Fruit fly (Drosophila melanogaster) whole organism, embryonic: ENCODE data around the gene CG9130.

Source experiments
- Asciz ChIP-seq: fragments of 200-800 bp; sonication (Bioruptor generic); optimal IDR thresholded peaks from 2 replicates; lab custom pipeline; 2017; ENCODE audit warnings: missing biosample characterization, mild to moderate bottlenecking, missing genetic modification characterization, missing genetic modification reagents
- CG10462 ChIP-seq: fragments of 200-800 bp; sonication (Bioruptor generic); optimal IDR thresholded peaks from 2 replicates; lab custom pipeline; 2016; ENCODE audit warnings: missing biosample characterization, missing genetic modification characterization
- CG11398 ChIP-seq: fragments of 200-800 bp; sonication (Bioruptor generic); optimal IDR thresholded peaks from 2 replicates; lab custom pipeline; 2016; ENCODE audit warnings: missing biosample characterization, missing genetic modification characterization
- CG11504 ChIP-seq: fragments of 200-800 bp; sonication (Bioruptor generic); optimal IDR thresholded peaks from 3 replicates; lab custom pipeline; 2019; ENCODE audit warnings: missing biosample characterization, mild to moderate bottlenecking, missing genetic modification characterization, moderate library complexity
- CG12744 ChIP-seq: fragments of 200-800 bp; sonication (Bioruptor generic); optimal IDR thresholded peaks from 2 replicates; lab custom pipeline; 2016; ENCODE audit warnings: missing biosample characterization, missing genetic modification characterization
- CG13123 ChIP-seq: fragments of 200-800 bp; sonication (Bioruptor generic); optimal IDR thresholded peaks from 2 replicates; lab custom pipeline; 2016; ENCODE audit warnings: missing biosample characterization, missing genetic modification characterization
- CG16813 ChIP-seq: fragments of 200-800 bp; sonication (Bioruptor generic); IDR thresholded peaks from 3 replicates; pipeline ENCODE4 v1.3.6; 2022; ENCODE audit warnings: missing biosample characterization, missing genetic modification characterization; ENCODE audit not compliant: partially characterized antibody
- CG17186 ChIP-seq: fragments of 200-800 bp; sonication (Bioruptor generic); optimal IDR thresholded peaks from 3 replicates; lab custom pipeline; 2017; ENCODE audit warnings: missing biosample characterization, missing genetic modification reagents, missing genetic modification characterization
- CG18619 ChIP-seq: fragments of 200-800 bp; sonication (Bioruptor generic); optimal IDR thresholded peaks from 3 replicates; lab custom pipeline; 2017; ENCODE audit warnings: missing biosample characterization, mild to moderate bottlenecking, missing genetic modification characterization
- CG2889 ChIP-seq: fragments of 200-800 bp; sonication (Bioruptor generic); IDR thresholded peaks from 3 replicates; pipeline ENCODE4 v1.3.6; 2022; ENCODE audit warnings: missing biosample characterization, missing genetic modification characterization
- CG30403 ChIP-seq: fragments of 200-800 bp; sonication (Bioruptor generic); optimal IDR thresholded peaks from 3 replicates; lab custom pipeline; 2016; ENCODE audit warnings: missing biosample characterization, missing genetic modification characterization
- CG31365 ChIP-seq: fragments of 200-800 bp; sonication (Bioruptor generic); optimal IDR thresholded peaks from 2 replicates; lab custom pipeline; 2018; ENCODE audit warnings: missing biosample characterization, mild to moderate bottlenecking, missing genetic modification characterization
- CG5953 ChIP-seq: fragments of 200-800 bp; sonication (Bioruptor generic); IDR thresholded peaks from 2 replicates; pipeline ENCODE4 v1.3.6; 2022; ENCODE audit warnings: missing biosample characterization, missing genetic modification characterization
- CG6654 ChIP-seq: fragments of 200-800 bp; sonication (Bioruptor generic); optimal IDR thresholded peaks from 2 replicates; lab custom pipeline; 2017; ENCODE audit warnings: missing biosample characterization, mild to moderate bottlenecking, missing genetic modification characterization
- CG7839 ChIP-seq: fragments of 200-800 bp; sonication (Bioruptor generic); optimal IDR thresholded peaks from 3 replicates; lab custom pipeline; 2018; ENCODE audit warnings: missing biosample characterization, mild to moderate bottlenecking, missing genetic modification characterization, moderate library complexity
- CG8388 ChIP-seq: fragments of 200-800 bp; sonication (Bioruptor generic); optimal IDR thresholded peaks from 2 replicates; lab custom pipeline; 2019; ENCODE audit warnings: missing biosample characterization, mild to moderate bottlenecking, missing genetic modification characterization, moderate library complexity
- CG9797 ChIP-seq: fragments of 200-800 bp; sonication (Bioruptor generic); optimal IDR thresholded peaks from 3 replicates; lab custom pipeline; 2018; ENCODE audit warnings: missing biosample characterization, mild to moderate bottlenecking, missing genetic modification characterization
- Dad ChIP-seq: fragments of 200-800 bp; sonication (Bioruptor generic); optimal IDR thresholded peaks from 3 replicates; lab custom pipeline; 2016; ENCODE audit warnings: missing biosample characterization, missing genetic modification characterization
- Gsc ChIP-seq: fragments of 200-800 bp; sonication (Bioruptor generic); IDR thresholded peaks from 2 replicates; pipeline ENCODE4 v1.3.6; 2022; ENCODE audit warnings: missing biosample characterization, missing genetic modification characterization
- Hr51 ChIP-seq, 2 experiments: fragments of 200-800 bp; sonication (Bioruptor generic); optimal IDR thresholded peaks; 2 replicates in 1 of 2; 3 replicates in 1 of 2; lab custom pipeline; 2016 to 2018; ENCODE audit warnings: missing biosample characterization in 2 of 2, missing genetic modification characterization in 2 of 2, mild to moderate bottlenecking in 1 of 2, moderate library complexity in 1 of 2
- Hr78 ChIP-seq, 2 experiments: fragments of 200-800 bp in 1 of 2; fragments of >200 bp in 1 of 2; sonication (Bioruptor generic) in 1 of 2; optimal IDR thresholded peaks; 2 replicates each; lab custom pipeline; 2017 to 2019; ENCODE audit warnings: missing biosample characterization in 2 of 2, missing genetic modification characterization in 2 of 2, mild to moderate bottlenecking in 1 of 2, moderate library complexity in 1 of 2
- Kr ChIP-seq: fragments of 200-800 bp; sonication (Bioruptor generic); optimal IDR thresholded peaks from 2 replicates; lab custom pipeline; 2017; ENCODE audit warnings: missing biosample characterization, mild to moderate bottlenecking, missing genetic modification characterization
- Lhr ChIP-seq: fragments of 200-800 bp; sonication (Bioruptor generic); optimal IDR thresholded peaks from 3 replicates; lab custom pipeline; 2017; ENCODE audit warnings: mild to moderate bottlenecking, missing biosample characterization, missing genetic modification reagents, missing genetic modification characterization
- Optix ChIP-seq: fragments of 200-800 bp; sonication (Bioruptor generic); IDR thresholded peaks from 3 replicates; pipeline ENCODE4 v1.3.6; 2022; ENCODE audit warnings: missing biosample characterization, missing genetic modification characterization
- Ravus ChIP-seq: fragments of 200-800 bp; sonication (Bioruptor generic); IDR thresholded peaks from 2 replicates; pipeline ENCODE4 v1.3.6; 2022; ENCODE audit warnings: missing biosample characterization, missing genetic modification characterization
- Sox102F ChIP-seq: fragments of 200-800 bp; sonication (Bioruptor generic); optimal IDR thresholded peaks from 2 replicates; lab custom pipeline; 2018; ENCODE audit warnings: missing biosample characterization, mild to moderate bottlenecking, missing genetic modification characterization, moderate library complexity
- ab ChIP-seq: fragments of 200-800 bp; sonication (Bioruptor generic); optimal IDR thresholded peaks from 2 replicates; lab custom pipeline; 2016; ENCODE audit warnings: missing biosample characterization, missing genetic modification characterization
- al ChIP-seq: fragments of 200-800 bp; sonication (Bioruptor generic); IDR thresholded peaks from 2 replicates; pipeline ENCODE4 v1.3.6; 2022; ENCODE audit warnings: missing biosample characterization, missing genetic modification characterization
- bab2 ChIP-seq: fragments of 200-800 bp; sonication (Bioruptor generic); optimal IDR thresholded peaks from 2 replicates; lab custom pipeline; 2016; ENCODE audit warnings: missing biosample characterization, missing genetic modification characterization
- chif ChIP-seq, 2 experiments: fragments of 200-800 bp; sonication (Bioruptor generic); optimal IDR thresholded peaks; 3 replicates each; lab custom pipeline; 2016; ENCODE audit warnings: missing biosample characterization in 2 of 2, missing genetic modification characterization in 2 of 2
- dan ChIP-seq: fragments of 200-800 bp; sonication (Bioruptor generic); IDR thresholded peaks from 2 replicates; pipeline ENCODE4 v1.3.6; 2022; ENCODE audit warnings: missing biosample characterization, missing genetic modification characterization
- esg ChIP-seq: fragments of 200-800 bp; sonication (Bioruptor generic); conservative IDR thresholded peaks from 2 replicates; pipeline ENCODE4 v1.3.6; 2022; ENCODE audit warnings: missing biosample characterization, missing genetic modification characterization
- fd3F ChIP-seq: fragments of 200-800 bp; sonication (Bioruptor generic); optimal IDR thresholded peaks from 2 replicates; lab custom pipeline; 2018; ENCODE audit warnings: missing biosample characterization, mild to moderate bottlenecking, missing genetic modification characterization, moderate library complexity
- ftz-f1 ChIP-seq: fragments of 200-800 bp; sonication (Bioruptor generic); optimal IDR thresholded peaks from 2 replicates; lab custom pipeline; 2016; ENCODE audit warnings: missing biosample characterization, missing genetic modification characterization
- h ChIP-seq: fragments of >200 bp; optimal IDR thresholded peaks from 2 replicates; lab custom pipeline; 2017
- ham ChIP-seq: fragments of 200-800 bp; sonication (Bioruptor generic); IDR thresholded peaks from 2 replicates; pipeline ENCODE4 v1.3.6; 2022; ENCODE audit warnings: missing biosample characterization, missing genetic modification characterization
- hb ChIP-seq: fragments of 200-800 bp; sonication (Bioruptor generic); IDR thresholded peaks from 3 replicates; pipeline ENCODE4 v1.3.6; 2022; ENCODE audit warnings: missing biosample characterization, missing genetic modification characterization; ENCODE audit not compliant: partially characterized antibody
- hbn ChIP-seq: fragments of 200-800 bp; sonication (Bioruptor generic); IDR thresholded peaks from 2 replicates; pipeline ENCODE4 v1.3.6; 2022; ENCODE audit warnings: missing biosample characterization, missing genetic modification characterization; ENCODE audit not compliant: partially characterized antibody
- hth ChIP-seq: fragments of >200 bp; optimal IDR thresholded peaks from 2 replicates; lab custom pipeline; 2017; ENCODE audit warnings: inconsistent platforms
- insv ChIP-seq, 2 experiments: fragments of 200-800 bp; sonication (Bioruptor generic); optimal IDR thresholded peaks; 3 replicates each; lab custom pipeline; 2016 to 2018; ENCODE audit warnings: missing biosample characterization in 2 of 2, missing genetic modification characterization in 2 of 2
- kni ChIP-seq: fragments of 200-800 bp; sonication (Bioruptor generic); optimal IDR thresholded peaks from 3 replicates; lab custom pipeline; 2017; ENCODE audit warnings: mild to moderate bottlenecking, missing biosample characterization, missing genetic modification reagents, missing genetic modification characterization
- lov ChIP-seq, 2 experiments: fragments of 200-800 bp in 1 of 2; fragments of >200 bp in 1 of 2; sonication (Bioruptor generic) in 1 of 2; IDR thresholded peaks in 1 of 2; optimal IDR thresholded peaks in 1 of 2; 2 replicates in 1 of 2; 3 replicates in 1 of 2; pipeline versions ENCODE4 v1.3.6 to Lab custom; 2017 to 2022; ENCODE audit warnings: missing biosample characterization in 1 of 2, missing genetic modification characterization in 1 of 2
- nom ChIP-seq: fragments of 200-800 bp; sonication (Bioruptor generic); optimal IDR thresholded peaks from 2 replicates; lab custom pipeline; 2017; ENCODE audit warnings: missing biosample characterization, missing genetic modification characterization, mild to moderate bottlenecking, moderate library complexity, missing genetic modification reagents
- onecut ChIP-seq: fragments of 200-800 bp; sonication (Bioruptor generic); IDR thresholded peaks from 2 replicates; pipeline ENCODE4 v1.3.6; 2022; ENCODE audit warnings: missing biosample characterization, missing genetic modification characterization
- pho ChIP-seq: fragments of 200-800 bp; sonication (Bioruptor generic); optimal IDR thresholded peaks from 2 replicates; lab custom pipeline; 2016; ENCODE audit warnings: missing biosample characterization, missing genetic modification characterization
- salm ChIP-seq: fragments of 200-800 bp; sonication (Bioruptor generic); optimal IDR thresholded peaks from 2 replicates; lab custom pipeline; 2018; ENCODE audit warnings: missing biosample characterization, mild to moderate bottlenecking, missing genetic modification characterization
- sna ChIP-seq: fragments of 200-800 bp; sonication (Bioruptor generic); IDR thresholded peaks from 2 replicates; pipeline ENCODE4 v1.3.6; 2022; ENCODE audit warnings: missing biosample characterization, missing genetic modification characterization; ENCODE audit not compliant: partially characterized antibody
- tio ChIP-seq: fragments of 200-800 bp; sonication (Bioruptor generic); optimal IDR thresholded peaks from 2 replicates; lab custom pipeline; 2017; ENCODE audit warnings: missing biosample characterization, missing genetic modification characterization, inconsistent platforms
- zfh1 ChIP-seq: fragments of 200-800 bp; sonication (Bioruptor generic); IDR thresholded peaks from 3 replicates; pipeline ENCODE4 v1.3.6; 2022; ENCODE audit warnings: missing biosample characterization, missing genetic modification characterization

Gene CG9130

DNA sequence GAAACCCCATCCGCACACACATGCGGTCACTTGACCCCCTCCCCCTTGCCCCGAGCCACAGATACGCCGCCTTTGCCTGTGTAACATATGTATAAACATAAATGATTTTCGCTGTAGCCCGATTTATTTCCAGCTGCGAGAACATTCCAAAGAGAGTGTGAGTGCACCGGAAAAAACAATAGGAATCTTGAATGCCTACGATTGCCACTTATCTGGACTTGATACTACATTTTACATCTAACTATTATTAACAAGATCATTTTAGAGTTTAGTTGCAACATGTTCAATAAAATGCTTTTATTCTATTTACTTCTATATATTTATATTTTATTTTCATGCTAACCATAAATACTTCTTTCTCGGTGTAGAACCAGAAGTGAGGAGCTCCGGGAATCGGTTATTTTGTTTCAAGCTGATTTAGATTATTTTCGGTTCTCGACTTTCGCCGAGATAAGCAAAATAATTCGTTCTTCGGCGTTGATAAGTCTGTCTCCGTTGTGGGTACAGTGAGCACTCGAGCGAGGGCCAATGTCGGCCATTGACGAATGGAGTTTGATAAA lies 48.3 kb downstream of the CG9130 start (continued):
- TF ChIP-seq CG16813 (GFP tag; lab: Robert Waterston, UW) (no peak), CG7839 (peak; percentile 89), hth (lab: Kevin White, UChicago) (no peak), ham (GFP tag; lab: Robert Waterston, UW) (no peak), CG8388 (GFP tag; lab: Kevin White, UChicago) (peak; percentile 88), lov (optimal IDR thresholded peaks at IDR 0.05; lab: Kevin White, UChicago) (no peak), lov (GFP tag; IDR thresholded peaks at IDR 0.05; lab: Robert Waterston, UW) (peak; percentile 68; the same call in 2 of the 3 replicates), ab (GFP tag; lab: Kevin White, UChicago) (no peak), CG6654 (GFP tag; lab: Kevin White, UChicago) (peak; percentile 46), CG9797 (GFP tag; lab: Kevin White, UChicago) (no peak), fd3F (GFP tag; lab: Kevin White, UChicago) (peak; percentile 29), Gsc (GFP tag; lab: Robert Waterston, UW) (peak; percentile 58), CG13123 (GFP tag; lab: Kevin White, UChicago) (peak; percentile 42), ftz-f1 (GFP tag; lab: Kevin White, UChicago) (no peak), dan (GFP tag; lab: Robert Waterston, UW) (no peak), CG12744 (GFP tag; lab: Kevin White, UChicago) (no peak), Lhr (GFP tag; lab: Kevin White, UChicago) (peak; percentile 61), esg (GFP tag; lab: Robert Waterston, UW) (peak; percentile 68), chif (GFP tag; optimal IDR thresholded peaks at IDR 0.05; lab: Kevin White, UChicago) (peak; percentile 3 to 55), hbn (GFP tag; lab: Robert Waterston, UW) (no peak), CG2889 (peak; percentile 67; the same call in 2 of the 3 replicates), Hr78 (GFP tag; optimal IDR thresholded peaks at IDR 0.05; lab: Kevin White, UChicago) (peak in 1 of 2 experiments; percentile 70), nom (GFP tag; lab: Kevin White, UChicago) (peak; percentile 39), Optix (GFP tag; lab: Robert Waterston, UW) (no peak; the same call in 2 of the 3 replicates), h (lab: Kevin White, UChicago) (no peak), al (GFP tag; lab: Robert Waterston, UW) (peak; percentile 63), CG10462 (GFP tag; lab: Kevin White, UChicago) (peak; percentile 57), insv (GFP tag; optimal IDR thresholded peaks at IDR 0.05; lab: Kevin White, UChicago) (peak in 1 of 2 experiments; percentile 30), CG11504 (tag; lab: Kevin White, UChicago) (peak; percentile 88), sna (no peak), hb (GFP tag; lab: Robert Waterston, UW) (no peak), CG31365 (tag; lab: Kevin White, UChicago) (peak; percentile 32), CG18619 (GFP tag; lab: Kevin White, UChicago) (peak; percentile 72), CG11398 (GFP tag; lab: Kevin White, UChicago) (no peak), tio (no peak), CG17186 (GFP tag; lab: Kevin White, UChicago) (no peak), CG5953 (GFP tag; lab: Robert Waterston, UW) (peak; percentile 56), Asciz (GFP tag; lab: Kevin White, UChicago) (peak; percentile 74), kni (GFP tag; lab: Kevin White, UChicago) (peak; percentile 42), Dad (no peak), Ravus (GFP tag; lab: Robert Waterston, UW) (peak; percentile 13; the same call in 1 of the 2 replicates), salm (peak; percentile 72), CG30403 (GFP tag; lab: Kevin White, UChicago) (peak; percentile 82), bab2 (GFP tag; lab: Kevin White, UChicago) (peak; percentile 40), zfh1 (GFP tag; lab: Robert Waterston, UW) (peak; percentile 86), onecut (GFP tag; lab: Robert Waterston, UW) (peak; percentile 64), Hr51 (GFP tag; optimal IDR thresholded peaks at IDR 0.05; lab: Kevin White, UChicago) (peak; percentile 27 to 82), Kr (GFP tag; lab: Kevin White, UChicago) (no peak), Sox102F (GFP tag; lab: Kevin White, UChicago) (no peak), pho (GFP tag; lab: Kevin White, UChicago) (peak; percentile 7)
